Fruit fly (Drosophila melanogaster) whole organism, embryonic: ENCODE measurements around the gene Or7a.

Experiments used
- Asciz ChIP-seq: fragments of 200-800 bp; sonication (Bioruptor generic); optimal IDR thresholded peaks from 2 replicates; lab custom pipeline; 2017; ENCODE audit warnings: missing biosample characterization, mild to moderate bottlenecking, missing genetic modification characterization, missing genetic modification reagents
- CG10209 ChIP-seq: fragments of 200-800 bp; sonication (Bioruptor generic); optimal IDR thresholded peaks from 3 replicates; lab custom pipeline; 2017; ENCODE audit warnings: missing biosample characterization, mild to moderate bottlenecking, missing genetic modification characterization, missing genetic modification reagents
- CG11398 ChIP-seq: fragments of 200-800 bp; sonication (Bioruptor generic); optimal IDR thresholded peaks from 2 replicates; lab custom pipeline; 2016; ENCODE audit warnings: missing biosample characterization, missing genetic modification characterization
- CG11456 ChIP-seq: fragments of 200-800 bp; sonication (Bioruptor generic); IDR thresholded peaks from 3 replicates; pipeline ENCODE4 v1.3.6; 2022; ENCODE audit warnings: missing biosample characterization, missing genetic modification characterization
- CG11695 ChIP-seq: fragments of 200-800 bp; sonication (Bioruptor generic); IDR thresholded peaks from 3 replicates; pipeline ENCODE4 v1.3.6; 2022; ENCODE audit warnings: missing biosample characterization, missing genetic modification characterization
- CG12391 ChIP-seq: fragments of 200-800 bp; sonication (Bioruptor generic); optimal IDR thresholded peaks from 3 replicates; lab custom pipeline; 2018; ENCODE audit warnings: missing biosample characterization, mild to moderate bottlenecking, missing genetic modification characterization, moderate library complexity
- CG13287 ChIP-seq: fragments of 200-800 bp; sonication (Bioruptor generic); IDR thresholded peaks from 2 replicates; pipeline ENCODE4 v1.3.6; 2022; ENCODE audit warnings: missing biosample characterization, missing genetic modification characterization; ENCODE audit not compliant: partially characterized antibody
- CG13296 ChIP-seq: fragments of 200-800 bp; sonication (Bioruptor generic); optimal IDR thresholded peaks from 3 replicates; lab custom pipeline; 2018; ENCODE audit warnings: missing biosample characterization, mild to moderate bottlenecking, missing genetic modification characterization
- CG17612 ChIP-seq: fragments of 200-800 bp; sonication (Bioruptor generic); IDR thresholded peaks from 2 replicates; pipeline ENCODE4 v1.3.6; 2022; ENCODE audit warnings: missing biosample characterization, missing genetic modification characterization
- CG2202 ChIP-seq: fragments of 200-800 bp; sonication (Bioruptor generic); optimal IDR thresholded peaks from 2 replicates; lab custom pipeline; 2018; ENCODE audit warnings: missing biosample characterization, mild to moderate bottlenecking, missing genetic modification characterization
- CG32772 ChIP-seq: fragments of 200-800 bp; sonication (Bioruptor generic); IDR thresholded peaks from 2 replicates; pipeline ENCODE4 v1.3.6; 2022; ENCODE audit warnings: missing biosample characterization, missing genetic modification characterization
- CG3281 ChIP-seq: fragments of 200-800 bp; sonication (Bioruptor generic); optimal IDR thresholded peaks from 3 replicates; lab custom pipeline; 2017; ENCODE audit warnings: missing biosample characterization, mild to moderate bottlenecking, missing genetic modification characterization
- CG34224 ChIP-seq: fragments of 200-800 bp; sonication (Bioruptor generic); IDR thresholded peaks from 3 replicates; pipeline ENCODE4 v1.3.6; 2022; ENCODE audit warnings: missing biosample characterization, missing genetic modification characterization; ENCODE audit not compliant: partially characterized antibody
- CG42726 ChIP-seq: fragments of 200-800 bp; sonication (Bioruptor generic); IDR thresholded peaks from 2 replicates; pipeline ENCODE4 v1.3.6; 2022; ENCODE audit warnings: missing biosample characterization, missing genetic modification characterization; ENCODE audit not compliant: partially characterized antibody
- CG4617 ChIP-seq: fragments of 200-800 bp; sonication (Bioruptor generic); optimal IDR thresholded peaks from 3 replicates; lab custom pipeline; 2016; ENCODE audit warnings: missing biosample characterization, missing genetic modification characterization, borderline replicate concordance
- CG5953 ChIP-seq: fragments of 200-800 bp; sonication (Bioruptor generic); IDR thresholded peaks from 2 replicates; pipeline ENCODE4 v1.3.6; 2022; ENCODE audit warnings: missing biosample characterization, missing genetic modification characterization
- CG6689 ChIP-seq: fragments of 200-800 bp; sonication (Bioruptor generic); IDR thresholded peaks from 2 replicates; pipeline ENCODE4 v1.3.6; 2022; ENCODE audit warnings: missing biosample characterization, missing genetic modification characterization
- CG6813 ChIP-seq: fragments of 200-800 bp; sonication (Bioruptor generic); optimal IDR thresholded peaks from 2 replicates; lab custom pipeline; 2017; ENCODE audit warnings: missing biosample characterization, missing genetic modification characterization, mild to moderate bottlenecking, moderate library complexity, missing genetic modification reagents
- CG8089 ChIP-seq: fragments of 200-800 bp; sonication (Bioruptor generic); optimal IDR thresholded peaks from 3 replicates; lab custom pipeline; 2016; ENCODE audit warnings: missing biosample characterization, missing genetic modification characterization
- CG9437 ChIP-seq: fragments of 200-800 bp; sonication (Bioruptor generic); optimal IDR thresholded peaks from 2 replicates; lab custom pipeline; 2018; ENCODE audit warnings: missing biosample characterization, mild to moderate bottlenecking, missing genetic modification characterization
- D19A ChIP-seq: fragments of 200-800 bp; optimal IDR thresholded peaks from 3 replicates; lab custom pipeline; 2019; ENCODE audit warnings: missing biosample characterization, mild to moderate bottlenecking, missing genetic modification characterization, moderate library complexity
- Hmr ChIP-seq: fragments of 200-800 bp; sonication (Bioruptor generic); optimal IDR thresholded peaks from 3 replicates; lab custom pipeline; 2017; ENCODE audit warnings: mild to moderate bottlenecking, missing biosample characterization, missing genetic modification reagents, missing genetic modification characterization
- Jarid2 ChIP-seq: fragments of 200-800 bp; sonication (Bioruptor generic); optimal IDR thresholded peaks from 3 replicates; lab custom pipeline; 2017; ENCODE audit warnings: mild to moderate bottlenecking, missing biosample characterization, missing genetic modification reagents, missing genetic modification characterization
- Lhr ChIP-seq: fragments of 200-800 bp; sonication (Bioruptor generic); optimal IDR thresholded peaks from 3 replicates; lab custom pipeline; 2017; ENCODE audit warnings: mild to moderate bottlenecking, missing biosample characterization, missing genetic modification reagents, missing genetic modification characterization
- Mad ChIP-seq: fragments of 200-800 bp; sonication (Bioruptor generic); optimal IDR thresholded peaks from 2 replicates; lab custom pipeline; 2016; ENCODE audit warnings: missing biosample characterization, missing genetic modification characterization
- Mes4 ChIP-seq: fragments of 200-800 bp; sonication (Bioruptor generic); optimal IDR thresholded peaks from 2 replicates; lab custom pipeline; 2016; ENCODE audit warnings: missing biosample characterization, missing genetic modification characterization
- Mrtf ChIP-seq: fragments of 200-800 bp; sonication (Bioruptor generic); IDR thresholded peaks from 3 replicates; pipeline ENCODE4 v1.3.6; 2022; ENCODE audit warnings: missing biosample characterization, missing genetic modification characterization
- NfI ChIP-seq: fragments of 200-800 bp; sonication (Bioruptor generic); optimal IDR thresholded peaks from 3 replicates; lab custom pipeline; 2018; ENCODE audit warnings: missing biosample characterization, mild to moderate bottlenecking, missing genetic modification characterization, moderate library complexity
- Oli ChIP-seq: fragments of 200-800 bp; sonication (Bioruptor generic); optimal IDR thresholded peaks from 2 replicates; lab custom pipeline; 2018; ENCODE audit warnings: missing biosample characterization, mild to moderate bottlenecking, missing genetic modification characterization, moderate library complexity
- Opbp ChIP-seq: fragments of 200-800 bp; sonication (Bioruptor generic); IDR thresholded peaks from 3 replicates; pipeline ENCODE4 v1.3.6; 2022; ENCODE audit warnings: missing biosample characterization, missing genetic modification characterization; ENCODE audit not compliant: partially characterized antibody
- YL-1 ChIP-seq: fragments of 200-800 bp; sonication (Bioruptor generic); optimal IDR thresholded peaks from 3 replicates; lab custom pipeline; 2017; ENCODE audit warnings: missing biosample characterization, mild to moderate bottlenecking, missing genetic modification characterization
- crol ChIP-seq: fragments of 200-800 bp; sonication (Bioruptor generic); IDR thresholded peaks from 2 replicates; pipeline ENCODE4 v1.3.6; 2022; ENCODE audit warnings: missing biosample characterization, missing genetic modification characterization
- dysf ChIP-seq: fragments of 200-800 bp; sonication (Bioruptor generic); IDR thresholded peaks from 3 replicates; pipeline ENCODE4 v1.3.6; 2022; ENCODE audit warnings: missing biosample characterization, missing genetic modification characterization
- ems ChIP-seq: fragments of 200-800 bp; sonication (Bioruptor generic); optimal IDR thresholded peaks from 3 replicates; lab custom pipeline; 2016; ENCODE audit warnings: missing biosample characterization, missing genetic modification characterization
- eve ChIP-seq, 2 experiments: fragments of >200 bp; optimal IDR thresholded peaks; 2 replicates each; lab custom pipeline; 2017; ENCODE audit warnings: missing biosample characterization in 2 of 2, missing genetic modification characterization in 2 of 2
- fd3F ChIP-seq: fragments of 200-800 bp; sonication (Bioruptor generic); optimal IDR thresholded peaks from 2 replicates; lab custom pipeline; 2018; ENCODE audit warnings: missing biosample characterization, mild to moderate bottlenecking, missing genetic modification characterization, moderate library complexity
- h ChIP-seq: fragments of >200 bp; optimal IDR thresholded peaks from 2 replicates; lab custom pipeline; 2017
- inv ChIP-seq: fragments of 200-800 bp; sonication (Bioruptor generic); IDR thresholded peaks from 2 replicates; pipeline ENCODE4 v1.3.6; 2022; ENCODE audit warnings: missing biosample characterization, missing genetic modification characterization; ENCODE audit not compliant: partially characterized antibody
- kah ChIP-seq: fragments of 200-800 bp; sonication (Bioruptor generic); optimal IDR thresholded peaks from 2 replicates; lab custom pipeline; 2018; ENCODE audit warnings: missing biosample characterization, mild to moderate bottlenecking, missing genetic modification characterization
- p53 ChIP-seq: fragments of 200-800 bp; sonication (Bioruptor generic); optimal IDR thresholded peaks from 2 replicates; lab custom pipeline; 2016; ENCODE audit warnings: missing biosample characterization, missing genetic modification characterization
- pum ChIP-seq: fragments of 200-800 bp; sonication (Bioruptor generic); optimal IDR thresholded peaks from 2 replicates; lab custom pipeline; 2016; ENCODE audit warnings: missing biosample characterization, missing genetic modification characterization
- rib ChIP-seq: fragments of 200-800 bp; sonication (Bioruptor generic); IDR thresholded peaks from 2 replicates; pipeline ENCODE4 v1.3.6; 2022; ENCODE audit warnings: missing biosample characterization, missing genetic modification characterization
- salm ChIP-seq: fragments of 200-800 bp; sonication (Bioruptor generic); optimal IDR thresholded peaks from 2 replicates; lab custom pipeline; 2018; ENCODE audit warnings: missing biosample characterization, mild to moderate bottlenecking, missing genetic modification characterization
- sens ChIP-seq: fragments of 200-800 bp; sonication (Bioruptor generic); peaks from one replicate; lab custom pipeline; 2016; ENCODE audit warnings: missing biosample characterization, missing genetic modification characterization
- seq ChIP-seq: fragments of 200-800 bp; sonication (Bioruptor generic); IDR thresholded peaks from 2 replicates; pipeline ENCODE4 v1.3.6; 2022; ENCODE audit warnings: missing biosample characterization, missing genetic modification characterization
- shn ChIP-seq: fragments of 200-800 bp; sonication (Bioruptor generic); optimal IDR thresholded peaks from 3 replicates; lab custom pipeline; 2016; ENCODE audit warnings: missing biosample characterization, missing genetic modification characterization
- so ChIP-seq: fragments of 200-800 bp; sonication (Bioruptor generic); IDR thresholded peaks from 3 replicates; pipeline ENCODE4 v1.3.6; 2022; ENCODE audit warnings: missing biosample characterization, missing genetic modification characterization
- sqz ChIP-seq: fragments of 200-800 bp; sonication (Bioruptor generic); optimal IDR thresholded peaks from 3 replicates; lab custom pipeline; 2018; ENCODE audit warnings: missing biosample characterization, mild to moderate bottlenecking, missing genetic modification characterization
- ssp ChIP-seq: fragments of 200-800 bp; sonication (Bioruptor generic); IDR thresholded peaks from 2 replicates; pipeline ENCODE4 v1.3.6; 2022; ENCODE audit warnings: missing biosample characterization, missing genetic modification characterization
- ttk ChIP-seq: fragments of 200-800 bp; sonication (Bioruptor generic); IDR thresholded peaks from 2 replicates; pipeline ENCODE4 v2.1.2; 2022; ENCODE audit warnings: missing biosample characterization, missing genetic modification characterization

Or7a gene

dm6 chrX:8129204-8129997, 36.1 kb downstream of the Or7a start, which contains the start of gene CG2116 (continued):
- TF ChIP-seq CG3281 (GFP tag; lab: Kevin White, UChicago) (no peak), eve (GFP tag; optimal IDR thresholded peaks at IDR 0.05; lab: Kevin White, UChicago) (no peak), Asciz (GFP tag; lab: Kevin White, UChicago) (no peak), seq (GFP tag; lab: Robert Waterston, UW) (no peak), CG12391 (peak; percentile 22), sens (peak; percentile 53), Lhr (GFP tag; lab: Kevin White, UChicago) (no peak), rib (GFP tag; lab: Robert Waterston, UW) (no peak), CG11398 (GFP tag; lab: Kevin White, UChicago) (no peak), crol (GFP tag; lab: Robert Waterston, UW) (no peak), NfI (GFP tag; lab: Kevin White, UChicago) (no peak), CG2202 (tag; lab: Kevin White, UChicago) (no peak), h (no peak), shn (GFP tag; lab: Kevin White, UChicago) (no peak), Oli (no peak), Mad (GFP tag; lab: Kevin White, UChicago) (no peak), CG6813 (no peak), CG4617 (GFP tag; lab: Kevin White, UChicago) (peak; percentile 48), ems (GFP tag; lab: Kevin White, UChicago) (no peak), inv (GFP tag; lab: Robert Waterston, UW) (peak; percentile 59; the same call in 1 of the 2 replicates), Mes4 (GFP tag; lab: Kevin White, UChicago) (no peak), ssp (GFP tag; lab: Robert Waterston, UW) (peak; percentile 57; the same call in 1 of the 2 replicates), CG34224 (GFP tag; lab: Robert Waterston, UW) (peak; percentile 53; the same call in 2 of the 3 replicates), CG5953 (GFP tag; lab: Robert Waterston, UW) (no peak), sqz (GFP tag; lab: Kevin White, UChicago) (peak; percentile 66), CG17612 (GFP tag; lab: Robert Waterston, UW) (no peak), CG42726 (GFP tag; lab: Robert Waterston, UW) (0 out of 2 replicates have a peak, but pooled peaks have one; percentile 40), so (GFP tag; lab: Robert Waterston, UW) (no peak), Jarid2 (GFP tag; lab: Kevin White, UChicago) (no peak), CG13287 (GFP tag; lab: Robert Waterston, UW) (peak; percentile 72), CG10209 (GFP tag; lab: Kevin White, UChicago) (no peak), CG11695 (GFP tag; lab: Robert Waterston, UW) (no peak), Mrtf (GFP tag; lab: Robert Waterston, UW) (no peak), pum (GFP tag; lab: Kevin White, UChicago) (no peak), fd3F (GFP tag; lab: Kevin White, UChicago) (no peak), CG9437 (GFP tag; lab: Kevin White, UChicago) (peak; percentile 37), dysf (no peak), CG32772 (GFP tag; lab: Robert Waterston, UW) (no peak), salm (no peak), CG13296 (GFP tag; lab: Kevin White, UChicago) (no peak), Hmr (GFP tag; lab: Kevin White, UChicago) (no peak), p53 (GFP tag; lab: Kevin White, UChicago) (no peak), kah (GFP tag; lab: Kevin White, UChicago) (no peak), CG11456 (GFP tag; lab: Robert Waterston, UW) (no peak), Opbp (GFP tag; lab: Robert Waterston, UW) (peak; percentile 43; the same call in 2 of the 3 replicates), CG6689 (GFP tag; lab: Robert Waterston, UW) (no peak), YL-1 (GFP tag; lab: Kevin White, UChicago) (peak; percentile 11), ttk (GFP tag; lab: Robert Waterston, UW) (no peak), D19A (tag; lab: Kevin White, UChicago) (no peak), CG8089 (GFP tag; lab: Kevin White, UChicago) (no peak)
